Worm (Caenorhabditis elegans): ENCODE results near the gene C02F5.2.

Gene C02F5.2

DNA sequence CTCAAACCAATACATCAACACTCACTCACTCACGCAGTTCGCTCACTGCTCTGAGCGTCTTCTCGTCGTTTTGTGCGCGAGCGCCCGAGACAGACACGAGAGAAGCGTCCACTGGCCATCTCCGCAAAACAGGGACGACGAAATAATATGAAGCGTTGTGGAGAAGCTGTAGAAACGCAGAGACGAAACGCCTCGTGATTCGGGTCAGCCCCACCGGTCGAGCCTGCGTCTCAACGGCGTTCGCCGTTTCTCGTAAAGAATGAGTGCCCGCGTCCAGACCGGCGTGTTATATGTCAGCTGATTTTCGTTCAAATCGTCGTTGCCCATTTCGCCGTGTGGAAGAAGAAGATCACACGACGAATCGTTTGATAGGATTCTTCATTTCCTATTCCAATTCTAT lies 21.9 kb upstream of the C02F5.2 start, which contains the start of gene fbxl-1 (continued):
- TF ChIP-seq ceh-88 (GFP tag; IDR thresholded peaks at IDR 0.05) (peak; percentile 43; the same call in 1 of the 2 replicates), mdl-1 (tag; optimal IDR thresholded peaks at IDR 0.05) (peak in 1 of 2 experiments; percentile 93), pag-3 (tag; optimal IDR thresholded peaks at IDR 0.05; ENCODE audit: borderline replicate concordance, insufficient read depth) (no peak), C34B4.2 (tag; optimal IDR thresholded peaks at IDR 0.05) (no peak), unc-86 (tag; optimal IDR thresholded peaks at IDR 0.05) (peak; percentile 96), ceh-82 (tag; optimal IDR thresholded peaks at IDR 0.05) (peak; percentile 25 to 70 (median 47)), fkh-10 (GFP tag; optimal IDR thresholded peaks at IDR 0.05) (peak; percentile 21), mep-1 (tag; optimal IDR thresholded peaks at IDR 0.05) (peak; percentile 51), nhr-71 (tag; optimal IDR thresholded peaks at IDR 0.05) (peak; percentile 94), nhr-12 (tag; optimal IDR thresholded peaks at IDR 0.05) (no peak), ceh-90 (tag; optimal IDR thresholded peaks at IDR 0.05) (no peak), hlh-17 (GFP tag; optimal IDR thresholded peaks at IDR 0.05; ENCODE audit: borderline replicate concordance) (no peak), grh-1 (GFP tag; IDR thresholded peaks at IDR 0.05) (no peak), hlh-4 (tag; optimal IDR thresholded peaks at IDR 0.05) (no peak), nhr-90 (tag; optimal IDR thresholded peaks at IDR 0.05; ENCODE audit: poor library complexity) (peak; percentile 32), sup-37 (GFP tag; optimal IDR thresholded peaks at IDR 0.05) (no peak), C04F5.9 (tag; optimal IDR thresholded peaks at IDR 0.05) (no peak), pqm-1 (tag; optimal IDR thresholded peaks at IDR 0.05) (no peak), nhr-85 (tag) (no peak), nhr-19 (GFP tag; conservative IDR thresholded peaks at IDR 0.05) (peak; percentile 71), unc-98 (GFP tag; IDR thresholded peaks at IDR 0.05) (no peak), lir-3 (tag; optimal IDR thresholded peaks at IDR 0.05; ENCODE audit: poor library complexity) (peak; percentile 56), vab-15 (tag; optimal IDR thresholded peaks at IDR 0.05) (no peak), fos-1 (tag; optimal IDR thresholded peaks at IDR 0.05) (peak; percentile 43), rnt-1 (tag; optimal IDR thresholded peaks at IDR 0.05) (peak; percentile 82), dsc-1 (tag; optimal IDR thresholded peaks at IDR 0.05) (peak; percentile 80), ztf-11 (tag; optimal IDR thresholded peaks at IDR 0.05) (peak in 1 of 2 experiments; percentile 73), lsy-2 (tag; optimal IDR thresholded peaks at IDR 0.05) (peak; percentile 75 to 88), nhr-237 (tag; optimal IDR thresholded peaks at IDR 0.05) (no peak), tlp-1 (tag; optimal IDR thresholded peaks at IDR 0.05) (no peak)

DNA sequence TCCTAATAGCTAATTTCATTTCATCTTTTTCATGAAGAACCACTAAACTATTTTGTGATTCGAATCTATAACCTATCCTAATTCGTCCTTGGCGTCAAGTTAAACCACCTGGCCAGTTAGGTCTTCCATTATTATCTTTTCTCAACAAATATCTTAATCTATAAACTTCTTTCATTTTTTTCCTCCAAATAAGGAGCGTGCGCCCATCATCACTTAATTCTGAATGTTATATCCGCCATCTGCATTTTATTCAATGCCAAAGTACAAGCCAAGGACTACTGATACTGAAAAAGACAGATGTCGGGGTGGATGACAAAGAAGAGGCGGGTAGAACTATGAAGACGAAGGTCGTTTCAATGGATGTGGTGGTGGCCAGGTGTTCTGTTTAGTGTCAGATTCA lies 20.5 kb upstream of the C02F5.2 start:
- TF ChIP-seq ceh-90 (tag; optimal IDR thresholded peaks at IDR 0.05) (no peak), lin-39 (tag; optimal IDR thresholded peaks at IDR 0.05) (no peak), egl-13 (tag; optimal IDR thresholded peaks at IDR 0.05) (no peak), lsy-2 (tag; optimal IDR thresholded peaks at IDR 0.05) (peak in 1 of 2 experiments; percentile 18), zip-4 (GFP tag; optimal IDR thresholded peaks at IDR 0.05) (no peak), zag-1 (tag; optimal IDR thresholded peaks at IDR 0.05) (no peak), pag-3 (tag; optimal IDR thresholded peaks at IDR 0.05; ENCODE audit: borderline replicate concordance, insufficient read depth) (no peak), blmp-1 (tag; optimal IDR thresholded peaks at IDR 0.05) (peak; percentile 36), unc-130 (tag; optimal IDR thresholded peaks at IDR 0.05) (no peak), ces-1 (GFP tag; optimal IDR thresholded peaks at IDR 0.05) (no peak), dpl-1 (GFP tag; optimal IDR thresholded peaks at IDR 0.05) (no peak), snu-23 (GFP tag; optimal IDR thresholded peaks at IDR 0.05) (peak; percentile 6), aha-1 (tag; optimal IDR thresholded peaks at IDR 0.05) (no peak), nhr-47 (tag; optimal IDR thresholded peaks at IDR 0.05) (no peak), swsn-7 (tag; optimal IDR thresholded peaks at IDR 0.05) (no peak), nhr-85 (tag) (peak; percentile 79), ceh-63 (GFP tag; optimal IDR thresholded peaks at IDR 0.05) (no peak), unc-30 (tag; optimal IDR thresholded peaks at IDR 0.05) (no peak), lin-15B (tag; optimal IDR thresholded peaks at IDR 0.05) (no peak), ama-1 (optimal IDR thresholded peaks at IDR 0.05) (no peak), lin-13 (GFP tag; optimal IDR thresholded peaks at IDR 0.05) (peak; percentile 11), nhr-71 (tag; optimal IDR thresholded peaks at IDR 0.05) (peak; percentile 16), elt-3 (tag; optimal IDR thresholded peaks at IDR 0.05) (peak in 1 of 6 experiments; percentile 39), alr-1 (tag; optimal IDR thresholded peaks at IDR 0.05; ENCODE audit: borderline replicate concordance) (no peak), C34B4.2 (tag; optimal IDR thresholded peaks at IDR 0.05) (no peak), tbx-2 (tag; optimal IDR thresholded peaks at IDR 0.05) (no peak), ztf-11 (tag; optimal IDR thresholded peaks at IDR 0.05) (no peak), xbp-1 (tag; optimal IDR thresholded peaks at IDR 0.05) (no peak), egl-27 (tag; optimal IDR thresholded peaks at IDR 0.05) (no peak), ceh-82 (tag; optimal IDR thresholded peaks at IDR 0.05) (no peak)
